Worm (Caenorhabditis elegans): ENCODE results near the gene T16G12.13.

The T16G12.13 gene

DNA sequence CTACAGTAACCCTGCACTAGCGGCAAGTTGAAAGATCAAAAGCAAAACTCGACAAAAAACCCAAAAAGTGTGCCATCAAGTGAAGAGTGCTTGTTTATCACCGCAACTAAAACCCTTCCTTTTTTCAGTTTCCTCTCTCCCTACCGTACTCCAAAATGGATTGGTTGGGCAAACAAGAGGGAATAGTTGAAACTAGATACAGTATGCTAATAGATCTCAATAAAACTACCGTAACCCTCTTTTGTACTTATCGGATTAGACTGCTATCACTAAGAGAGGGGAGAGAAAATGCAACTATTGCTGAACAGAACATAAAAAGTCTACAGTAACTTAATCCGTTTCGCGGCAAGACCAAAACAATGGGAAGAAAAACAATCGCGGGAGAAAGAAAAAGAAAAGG lies 34.7 kb downstream of the T16G12.13 start:
- TF ChIP-seq ets-4 (tag; optimal IDR thresholded peaks at IDR 0.05) (no peak), hlh-13 (GFP tag; optimal IDR thresholded peaks at IDR 0.05) (no peak), K09A11.1 (tag; optimal IDR thresholded peaks at IDR 0.05; ENCODE audit: insufficient read depth) (no peak), sox-4 (tag; optimal IDR thresholded peaks at IDR 0.05) (no peak), unc-42 (tag; optimal IDR thresholded peaks at IDR 0.05) (no peak), ztf-16 (tag; optimal IDR thresholded peaks at IDR 0.05) (no peak), ahr-1 (tag; optimal IDR thresholded peaks at IDR 0.05) (no peak), ceh-19 (GFP tag; optimal IDR thresholded peaks at IDR 0.05) (no peak), pat-9 (tag; optimal IDR thresholded peaks at IDR 0.05) (no peak), dve-1 (tag; optimal IDR thresholded peaks at IDR 0.05) (no peak), lin-11 (tag; optimal IDR thresholded peaks at IDR 0.05) (no peak), elt-2 (tag; optimal IDR thresholded peaks at IDR 0.05) (no peak), C08G9.2 (tag; optimal IDR thresholded peaks at IDR 0.05) (no peak), nfya-1 (tag; optimal IDR thresholded peaks at IDR 0.05) (no peak)

DNA sequence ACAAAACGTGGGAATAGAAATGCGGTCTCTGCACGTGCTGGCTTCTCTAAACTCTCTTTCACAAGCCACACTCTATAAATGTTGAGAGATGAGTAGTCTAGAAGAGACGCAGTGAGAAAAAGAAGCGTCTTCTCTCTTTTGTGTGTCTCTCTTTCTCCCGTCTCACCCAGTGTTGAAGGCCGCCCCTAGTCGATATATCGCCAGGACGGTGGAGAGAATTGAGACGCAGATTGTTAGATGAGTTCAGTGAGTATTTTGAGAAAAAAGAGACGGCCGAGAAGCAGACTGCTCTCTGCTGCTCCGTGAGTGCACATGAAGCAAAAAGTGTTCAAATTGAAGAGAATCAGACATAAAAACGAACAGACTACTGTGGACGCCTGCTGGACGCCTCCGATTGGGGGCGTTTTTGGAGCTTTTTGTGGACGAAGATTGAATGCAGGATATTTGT lies 35.9 kb downstream of the T16G12.13 start:
- TF ChIP-seq pax-1 (tag; optimal IDR thresholded peaks at IDR 0.05), result peak; percentile 25
- no peak for TF ChIP-seq hlh-13 (GFP tag; optimal IDR thresholded peaks at IDR 0.05)
- no peak for TF ChIP-seq eyg-1 (tag; optimal IDR thresholded peaks at IDR 0.05)
- peak; percentile 78 for TF ChIP-seq ceh-2 (tag; optimal IDR thresholded peaks at IDR 0.05)
- TF ChIP-seq lim-6 (tag; optimal IDR thresholded peaks at IDR 0.05), result no peak
- peak; percentile 80 for TF ChIP-seq ceh-48 (tag; optimal IDR thresholded peaks at IDR 0.05)
- TF ChIP-seq hlh-15 (tag; optimal IDR thresholded peaks at IDR 0.05), result no peak
- no peak for TF ChIP-seq elt-4 (tag; optimal IDR thresholded peaks at IDR 0.05)
- no peak for TF ChIP-seq npax-4 (tag; optimal IDR thresholded peaks at IDR 0.05)
- peak; percentile 46 for TF ChIP-seq sdc-2 (tag; optimal IDR thresholded peaks at IDR 0.05)
- no peak for TF ChIP-seq nhr-11 (tag; optimal IDR thresholded peaks at IDR 0.05)
- TF ChIP-seq sox-2 (GFP tag; IDR thresholded peaks at IDR 0.05), result no peak; the same call in 1 of the 2 replicates
- TF ChIP-seq pros-1 (tag; optimal IDR thresholded peaks at IDR 0.05), result peak; percentile 67
- TF ChIP-seq ceh-24 (tag; optimal IDR thresholded peaks at IDR 0.05), result no peak
- no peak for TF ChIP-seq odd-2 (tag; optimal IDR thresholded peaks at IDR 0.05)
- TF ChIP-seq ahr-1 (tag; optimal IDR thresholded peaks at IDR 0.05), result no peak
- no peak for TF ChIP-seq T23F11.4 (GFP tag; optimal IDR thresholded peaks at IDR 0.05)
- peak; percentile 64 for TF ChIP-seq unc-42 (tag; optimal IDR thresholded peaks at IDR 0.05)
- no peak for TF ChIP-seq ceh-30 (tag; optimal IDR thresholded peaks at IDR 0.05)
- peak; percentile 26 for TF ChIP-seq ceh-19 (GFP tag; optimal IDR thresholded peaks at IDR 0.05)
- TF ChIP-seq lin-11 (tag; optimal IDR thresholded peaks at IDR 0.05), result no peak
- TF ChIP-seq ceh-34 (tag; optimal IDR thresholded peaks at IDR 0.05), result peak; percentile 86
- TF ChIP-seq hlh-6 (tag; optimal IDR thresholded peaks at IDR 0.05), result no peak
- TF ChIP-seq sox-4 (tag; optimal IDR thresholded peaks at IDR 0.05), result no peak
- no peak for TF ChIP-seq dmd-4 (tag; optimal IDR thresholded peaks at IDR 0.05; ENCODE audit: borderline replicate concordance)
- peak; percentile 18 for TF ChIP-seq ztf-16 (tag; optimal IDR thresholded peaks at IDR 0.05)
- no peak for TF ChIP-seq nhr-232 (tag; optimal IDR thresholded peaks at IDR 0.05)
- peak; percentile 85 for TF ChIP-seq ref-2 (tag; optimal IDR thresholded peaks at IDR 0.05)
- peak; percentile 78 for TF ChIP-seq ceh-18 (tag; optimal IDR thresholded peaks at IDR 0.05)
- no peak for TF ChIP-seq pat-9 (tag; optimal IDR thresholded peaks at IDR 0.05)
- no peak for TF ChIP-seq K02D7.2 (tag; optimal IDR thresholded peaks at IDR 0.05)
- peak; percentile 98 for TF ChIP-seq nfya-1 (tag; optimal IDR thresholded peaks at IDR 0.05)
- peak; percentile 59 for TF ChIP-seq K09A11.1 (tag; optimal IDR thresholded peaks at IDR 0.05; ENCODE audit: insufficient read depth)
- peak; percentile 71 for TF ChIP-seq ets-4 (tag; optimal IDR thresholded peaks at IDR 0.05)
- TF ChIP-seq ama-1 (optimal IDR thresholded peaks at IDR 0.05), result no peak
- TF ChIP-seq fkh-10 (GFP tag; optimal IDR thresholded peaks at IDR 0.05), result no peak
- TF ChIP-seq che-1 (tag; optimal IDR thresholded peaks at IDR 0.05), result no peak
- peak; percentile 63 for TF ChIP-seq rnt-1 (tag; optimal IDR thresholded peaks at IDR 0.05)
- peak; percentile 63 for TF ChIP-seq dve-1 (tag; optimal IDR thresholded peaks at IDR 0.05)
- peak; percentile 92 for TF ChIP-seq ceh-31 (tag; optimal IDR thresholded peaks at IDR 0.05)
- TF ChIP-seq hlh-8 (tag; optimal IDR thresholded peaks at IDR 0.05), result peak; percentile 38
- no peak for TF ChIP-seq ceh-14 (tag; optimal IDR thresholded peaks at IDR 0.05)
- TF ChIP-seq unc-86 (tag; optimal IDR thresholded peaks at IDR 0.05), result no peak
- no peak for TF ChIP-seq pqm-1 (tag; optimal IDR thresholded peaks at IDR 0.05)
- no peak for TF ChIP-seq ceh-22 (tag; optimal IDR thresholded peaks at IDR 0.05)
- no peak for TF ChIP-seq Y22D7AL.16 (tag; optimal IDR thresholded peaks at IDR 0.05)
- TF ChIP-seq madf-2 (tag; optimal IDR thresholded peaks at IDR 0.05), result no peak
- TF ChIP-seq C08G9.2 (tag; optimal IDR thresholded peaks at IDR 0.05), result peak; percentile 53
- peak; percentile 84 for TF ChIP-seq tbx-2 (tag; optimal IDR thresholded peaks at IDR 0.05)

Data from whole organism, late embryonic.